Fruit fly (Drosophila melanogaster) whole organism, wandering third instar larva: Measurements from ENCODE around the gene Arc42.

Experiments
- Hr78 ChIP-seq: fragments of >200 bp; optimal IDR thresholded peaks from 2 replicates; lab custom pipeline; 2017; ENCODE audit warnings: missing biosample characterization, missing genetic modification characterization
- OdsH ChIP-seq: fragments of 200-800 bp; sonication (Bioruptor generic); optimal IDR thresholded peaks from 2 replicates; lab custom pipeline; 2016; ENCODE audit warnings: missing biosample characterization, mild to moderate bottlenecking, missing genetic modification characterization
- Sp1 ChIP-seq: fragments of 200-800 bp; sonication (Bioruptor generic); optimal IDR thresholded peaks from 3 replicates; lab custom pipeline; 2019; ENCODE audit warnings: missing biosample characterization, mild to moderate bottlenecking, missing genetic modification characterization, moderate library complexity
- br ChIP-seq: fragments of 200-800 bp; sonication (Bioruptor generic); optimal IDR thresholded peaks from 2 replicates; lab custom pipeline; 2016; ENCODE audit warnings: missing biosample characterization, missing genetic modification characterization
- dmrt93B ChIP-seq: fragments of 200-800 bp; sonication (Bioruptor generic); optimal IDR thresholded peaks from 2 replicates; lab custom pipeline; 2018; ENCODE audit warnings: missing biosample characterization, mild to moderate bottlenecking, missing genetic modification characterization
- h ChIP-seq: fragments of 200-800 bp; sonication (Bioruptor generic); optimal IDR thresholded peaks from 3 replicates; lab custom pipeline; 2016; ENCODE audit warnings: missing biosample characterization, mild to moderate bottlenecking, missing genetic modification characterization
- pan ChIP-seq: fragments of >200 bp; optimal IDR thresholded peaks from 2 replicates; lab custom pipeline; 2017
- psq ChIP-seq: fragments of 200-800 bp; sonication (Bioruptor generic); optimal IDR thresholded peaks from 3 replicates; lab custom pipeline; 2017; ENCODE audit warnings: missing biosample characterization, mild to moderate bottlenecking, missing genetic modification characterization, moderate library complexity
- usp ChIP-seq: fragments of >200 bp; optimal IDR thresholded peaks from 2 replicates; lab custom pipeline; 2017; ENCODE audit warnings: missing biosample characterization, missing genetic modification characterization

DNA sequence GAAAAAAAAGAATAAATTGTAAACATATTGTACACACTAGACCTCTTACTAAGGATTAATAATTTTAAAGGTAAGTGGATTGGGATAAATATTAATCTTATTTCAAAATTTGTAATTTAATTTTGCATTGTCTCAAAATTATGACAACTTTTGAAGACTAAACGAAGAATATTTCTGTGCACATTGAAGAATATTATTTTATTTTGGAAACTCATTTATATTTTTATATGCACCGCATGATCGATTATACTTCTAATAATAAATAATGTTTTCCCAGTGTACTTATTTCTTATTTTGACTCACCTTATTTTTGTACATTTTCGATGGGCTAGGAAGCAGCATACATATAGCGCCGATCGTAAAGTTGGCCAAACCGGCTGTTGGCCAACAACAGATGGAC lies 33.6 kb upstream of the Arc42 start:
- no peak for TF ChIP-seq dmrt93B (GFP tag; lab: Kevin White, UChicago)
- no peak for TF ChIP-seq Sp1 (GFP tag; lab: Kevin White, UChicago)
- TF ChIP-seq OdsH (GFP tag; lab: Kevin White, UChicago) = no peak
- TF ChIP-seq pan (lab: Kevin White, UChicago) = no peak
- no peak for TF ChIP-seq Hr78
- TF ChIP-seq h (GFP tag; lab: Kevin White, UChicago) = no peak
- no peak for TF ChIP-seq psq (GFP tag; lab: Kevin White, UChicago)
- TF ChIP-seq usp (GFP tag; lab: Kevin White, UChicago) = no peak
- TF ChIP-seq br = no peak
